Worm (Caenorhabditis elegans) whole organism, L1 larva: Measurements from ENCODE around the gene exos-4.1.

ENCODE experiments used
- F16B12.6 ChIP-seq: fragments of 150-350 bp; optimal IDR thresholded peaks from 2 replicates; lab custom pipeline; 2014; ENCODE audit warnings: missing biosample characterization, missing genetic modification characterization
- alr-1 ChIP-seq: fragments of 200-800 bp; sonication (Bioruptor generic); optimal IDR thresholded peaks from 2 replicates; lab custom pipeline; 2018; ENCODE audit warnings: borderline replicate concordance, mild to moderate bottlenecking, missing genetic modification characterization, missing compliant biosample characterization
- aly-2 ChIP-seq: fragments of 150-350 bp; optimal IDR thresholded peaks from 2 replicates; lab custom pipeline; 2014; ENCODE audit warnings: missing biosample characterization, missing genetic modification characterization
- ama-1 ChIP-seq: fragments of 150-350 bp; optimal IDR thresholded peaks from 2 replicates; lab custom pipeline; 2014
- blmp-1 ChIP-seq: fragments of 150-350 bp; optimal IDR thresholded peaks from 2 replicates; lab custom pipeline; 2014; ENCODE audit warnings: missing biosample characterization, missing genetic modification characterization
- ceh-8 ChIP-seq: fragments of 200-800 bp; sonication (Bioruptor generic); optimal IDR thresholded peaks from 2 replicates; lab custom pipeline; 2018; ENCODE audit warnings: mild to moderate bottlenecking, missing genetic modification characterization, moderate library complexity, missing compliant biosample characterization
- ceh-82 ChIP-seq, 3 experiments: fragments of 150-350 bp in 1 of 3; sonication (generic microtip) in 2 of 3; optimal IDR thresholded peaks; 2 replicates each; lab custom pipeline; 2014 to 2017; ENCODE audit warnings: missing biosample characterization in 3 of 3, missing genetic modification characterization in 3 of 3
- ceh-90 ChIP-seq: sonication (generic microtip); optimal IDR thresholded peaks from 2 replicates; lab custom pipeline; 2016; ENCODE audit warnings: missing genetic modification characterization, missing compliant biosample characterization
- ces-1 ChIP-seq: fragments of 150-350 bp; optimal IDR thresholded peaks from 2 replicates; lab custom pipeline; 2014; ENCODE audit warnings: missing biosample characterization, missing genetic modification reagents, missing genetic modification characterization
- efl-1 ChIP-seq, 4 experiments: fragments of 150-350 bp; optimal IDR thresholded peaks in 3 of 4; peaks in 1 of 4; 1 replicate in 1 of 4; 2 replicates in 3 of 4; lab custom pipeline; 2014; ENCODE audit warnings: missing biosample characterization in 2 of 4, missing genetic modification characterization in 2 of 4, missing genetic modification reagents in 2 of 4
- elt-2 ChIP-seq: sonication (generic microtip); optimal IDR thresholded peaks from 2 replicates; lab custom pipeline; 2016; ENCODE audit warnings: missing genetic modification characterization, mild to moderate bottlenecking, inconsistent platforms, missing compliant biosample characterization, missing genetic modification reagents
- elt-3 ChIP-seq, 6 experiments: fragments of 150-350 bp in 1 of 6; sonication (generic microtip); optimal IDR thresholded peaks; 2 replicates each; lab custom pipeline; 2017 to 2018; ENCODE audit warnings: missing biosample characterization in 6 of 6, missing genetic modification characterization in 6 of 6, inconsistent platforms in 1 of 6
- fkh-8 ChIP-seq: sonication (generic microtip); optimal IDR thresholded peaks from 2 replicates; lab custom pipeline; 2016; ENCODE audit warnings: mild to moderate bottlenecking, missing genetic modification characterization, missing compliant biosample characterization
- hlh-4 ChIP-seq: sonication (generic microtip); optimal IDR thresholded peaks from 2 replicates; lab custom pipeline; 2016; ENCODE audit warnings: mild to moderate bottlenecking, missing genetic modification characterization, missing compliant biosample characterization
- jun-1 ChIP-seq: fragments of 150-350 bp; optimal IDR thresholded peaks from 2 replicates; lab custom pipeline; 2014; ENCODE audit warnings: missing biosample characterization, missing genetic modification reagents, missing genetic modification characterization
- lin-35 ChIP-seq, 2 experiments: fragments of 150-350 bp; optimal IDR thresholded peaks; 2 replicates each; lab custom pipeline; 2014; ENCODE audit warnings: missing biosample characterization in 2 of 2, missing genetic modification characterization in 2 of 2, missing genetic modification reagents in 2 of 2
- lin-39 ChIP-seq: fragments of 150-350 bp; optimal IDR thresholded peaks from 2 replicates; lab custom pipeline; 2014; ENCODE audit warnings: missing biosample characterization, missing genetic modification reagents, missing genetic modification characterization
- lsy-2 ChIP-seq, 2 experiments: fragments of 150-350 bp; optimal IDR thresholded peaks; 2 replicates each; lab custom pipeline; 2014; ENCODE audit warnings: missing biosample characterization in 2 of 2, missing genetic modification characterization in 2 of 2
- mdl-1 ChIP-seq, 2 experiments: fragments of 150-350 bp; optimal IDR thresholded peaks; 2 replicates each; lab custom pipeline; 2014 to 2017; ENCODE audit warnings: missing biosample characterization in 2 of 2, missing genetic modification characterization in 2 of 2, inconsistent platforms in 1 of 2
- mef-2 ChIP-seq: fragments of 150-350 bp; optimal IDR thresholded peaks from 2 replicates; lab custom pipeline; 2014; ENCODE audit warnings: missing biosample characterization, missing genetic modification characterization
- nhr-12 ChIP-seq: sonication (generic microtip); optimal IDR thresholded peaks from 2 replicates; lab custom pipeline; 2017; ENCODE audit warnings: missing biosample characterization, missing genetic modification characterization
- nhr-20 ChIP-seq: sonication (generic microtip); optimal IDR thresholded peaks from 2 replicates; lab custom pipeline; 2016; ENCODE audit warnings: mild to moderate bottlenecking, missing genetic modification characterization, missing compliant biosample characterization
- nhr-28 ChIP-seq: fragments of 150-350 bp; optimal IDR thresholded peaks from 2 replicates; lab custom pipeline; 2014; ENCODE audit warnings: missing biosample characterization, missing genetic modification characterization
- nhr-85 ChIP-seq: sonication (generic microtip); peaks from one replicate; lab custom pipeline; 2016; ENCODE audit warnings: missing genetic modification characterization, inconsistent platforms, missing compliant biosample characterization
- pag-3 ChIP-seq: sonication (generic microtip); optimal IDR thresholded peaks from 2 replicates; lab custom pipeline; 2017; ENCODE audit warnings: missing genetic modification characterization, mild to moderate bottlenecking, missing compliant biosample characterization, antibody characterized with exemption, borderline replicate concordance; ENCODE audit not compliant: insufficient read depth
- rnt-1 ChIP-seq: sonication (generic microtip); optimal IDR thresholded peaks from 2 replicates; lab custom pipeline; 2016; ENCODE audit warnings: mild to moderate bottlenecking, missing genetic modification characterization, moderate library complexity, missing compliant biosample characterization
- snu-23 ChIP-seq: sonication (generic microtip); optimal IDR thresholded peaks from 2 replicates; lab custom pipeline; 2016; ENCODE audit warnings: missing genetic modification characterization, missing compliant biosample characterization
- sox-4 ChIP-seq: sonication (generic microtip); optimal IDR thresholded peaks from 2 replicates; lab custom pipeline; 2016; ENCODE audit warnings: missing genetic modification characterization, missing compliant biosample characterization
- sptf-1 ChIP-seq: fragments of 150-350 bp; optimal IDR thresholded peaks from 2 replicates; lab custom pipeline; 2014; ENCODE audit warnings: missing biosample characterization, missing genetic modification characterization
- sup-37 ChIP-seq: fragments of 200-800 bp; sonication (Bioruptor generic); optimal IDR thresholded peaks from 2 replicates; lab custom pipeline; 2018; ENCODE audit warnings: mild to moderate bottlenecking, missing genetic modification characterization, missing compliant biosample characterization
- tbx-2 ChIP-seq: sonication (generic microtip); optimal IDR thresholded peaks from 2 replicates; lab custom pipeline; 2016; ENCODE audit warnings: missing genetic modification characterization, missing compliant biosample characterization
- tlp-1 ChIP-seq: fragments of 150-350 bp; optimal IDR thresholded peaks from 2 replicates; lab custom pipeline; 2014; ENCODE audit warnings: missing biosample characterization, missing genetic modification characterization
- unc-62 ChIP-seq: fragments of 150-350 bp; optimal IDR thresholded peaks from 2 replicates; lab custom pipeline; 2014; ENCODE audit warnings: missing biosample characterization, missing genetic modification reagents, missing genetic modification characterization

The exos-4.1 gene

ce11 chrIV:13098652-13099051 lies at the start of gene exos-4.1, which contains the start of the genes dli-1 and tin-9.2 (continued):
- TF ChIP-seq hlh-4 (no peak), sup-37 (GFP tag; lab: Kevin White, UChicago) (no peak)

DNA sequence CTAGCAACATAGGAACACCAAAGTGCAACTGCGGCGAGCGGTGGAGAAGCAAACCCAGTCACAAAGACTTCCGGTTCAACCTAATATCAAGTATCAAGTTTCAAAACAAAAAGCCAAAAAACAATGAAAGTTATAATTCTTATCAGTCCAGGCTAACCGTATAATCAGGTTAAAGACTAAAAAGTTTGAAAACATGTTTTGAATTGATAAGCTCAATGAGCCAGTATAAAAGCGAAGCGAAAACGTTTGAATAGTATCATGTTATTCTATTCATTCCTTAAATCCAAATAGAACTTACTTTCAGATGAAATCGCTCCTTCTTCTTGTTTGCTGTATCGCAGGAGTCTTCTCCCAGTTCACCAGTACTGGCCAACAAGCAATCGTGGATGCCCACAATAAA lies 47.7 kb upstream of the exos-4.1 start, which contains the start of gene scl-11:
Gene scl-11, plus strand, starts transcription at position 301 of the 400 bp plus-strand sequence.
- no peak for TF ChIP-seq nhr-20 (tag; lab: Kevin White, UChicago)
- no peak for TF ChIP-seq tbx-2
- TF ChIP-seq tlp-1 (tag; lab: Kevin White, UChicago): no peak
- no peak for TF ChIP-seq fkh-8 (tag; lab: Kevin White, UChicago)
- TF ChIP-seq ceh-90 (tag; lab: Kevin White, UChicago): no peak
- no peak for TF ChIP-seq lin-39 (tag; lab: Kevin White, UChicago)
- no peak for TF ChIP-seq unc-62 (GFP tag; lab: Kevin White, UChicago)
- TF ChIP-seq jun-1 (tag; lab: Kevin White, UChicago): no peak
- TF ChIP-seq lsy-2 (tag; optimal IDR thresholded peaks at IDR 0.05; lab: Kevin White, UChicago): no peak
- no peak for TF ChIP-seq elt-2
- TF ChIP-seq sox-4 (tag; lab: Kevin White, UChicago): no peak
- TF ChIP-seq rnt-1: no peak
- TF ChIP-seq ama-1: no peak
- no peak for TF ChIP-seq sptf-1
- TF ChIP-seq sup-37 (GFP tag; lab: Kevin White, UChicago): no peak
- no peak for TF ChIP-seq ces-1 (GFP tag; lab: Kevin White, UChicago)
- TF ChIP-seq aly-2 (tag; lab: Kevin White, UChicago): no peak
- no peak for TF ChIP-seq ceh-82 (tag; optimal IDR thresholded peaks at IDR 0.05; lab: Kevin White, UChicago)
- TF ChIP-seq nhr-28 (tag; lab: Kevin White, UChicago): no peak
- TF ChIP-seq F16B12.6: no peak

- TF ChIP-seq blmp-1 (no peak), snu-23 (GFP tag; lab: Kevin White, UChicago) (no peak), efl-1 (optimal IDR thresholded peaks at IDR 0.05; lab: Kevin White, UChicago) (no peak), efl-1 (GFP tag; optimal IDR thresholded peaks at IDR 0.05 in 1 of 2; lab: Kevin White, UChicago) (peak in 1 of 2 experiments; percentile 17)
Measured at ce11 chrIV:13052568-13052967, 46.2 kb upstream of the exos-4.1 start, which contains the start of gene F49E11.7. F49E11.7 (plus strand) TSS chrIV:13052868.

DNA sequence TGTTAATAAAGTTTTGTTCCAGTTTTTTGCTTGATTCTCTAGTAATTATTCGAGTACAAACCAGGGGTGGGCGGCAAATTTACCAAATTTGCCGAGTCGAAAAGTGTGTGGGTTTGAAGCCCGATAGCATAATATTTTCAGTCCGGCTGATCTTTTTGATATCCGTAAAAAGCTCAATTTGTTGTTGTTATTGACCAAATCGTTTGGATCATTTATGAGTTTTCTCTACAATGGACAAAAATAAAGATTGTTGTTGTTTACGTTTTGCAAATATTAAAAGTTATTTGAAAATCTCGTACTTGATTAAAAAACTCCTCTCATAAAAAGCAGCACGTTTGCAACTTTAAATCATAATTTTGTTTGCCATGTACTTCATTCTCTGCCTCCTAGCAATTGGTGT lies 42.8 kb upstream of the exos-4.1 start, which contains the start of gene scl-1:
Gene scl-1, plus strand, starts transcription at position 301 of the 400 bp plus-strand sequence.
- no peak for TF ChIP-seq fkh-8 (tag; lab: Kevin White, UChicago)
- no peak for TF ChIP-seq sptf-1
- no peak for TF ChIP-seq unc-62 (GFP tag; lab: Kevin White, UChicago)
- no peak for TF ChIP-seq nhr-12
- TF ChIP-seq alr-1 (tag; lab: Kevin White, UChicago): no peak
- no peak for TF ChIP-seq nhr-85 (tag; lab: Kevin White, UChicago)
- no peak for TF ChIP-seq mef-2
- no peak for TF ChIP-seq sox-4 (tag; lab: Kevin White, UChicago)
- no peak for TF ChIP-seq ceh-8 (GFP tag; lab: Kevin White, UChicago)
- TF ChIP-seq nhr-28 (tag; lab: Kevin White, UChicago): no peak
- no peak for TF ChIP-seq ceh-82 (tag; optimal IDR thresholded peaks at IDR 0.05; lab: Kevin White, UChicago)
- TF ChIP-seq elt-3 (tag; optimal IDR thresholded peaks at IDR 0.05; lab: Kevin White, UChicago): no peak

DNA sequence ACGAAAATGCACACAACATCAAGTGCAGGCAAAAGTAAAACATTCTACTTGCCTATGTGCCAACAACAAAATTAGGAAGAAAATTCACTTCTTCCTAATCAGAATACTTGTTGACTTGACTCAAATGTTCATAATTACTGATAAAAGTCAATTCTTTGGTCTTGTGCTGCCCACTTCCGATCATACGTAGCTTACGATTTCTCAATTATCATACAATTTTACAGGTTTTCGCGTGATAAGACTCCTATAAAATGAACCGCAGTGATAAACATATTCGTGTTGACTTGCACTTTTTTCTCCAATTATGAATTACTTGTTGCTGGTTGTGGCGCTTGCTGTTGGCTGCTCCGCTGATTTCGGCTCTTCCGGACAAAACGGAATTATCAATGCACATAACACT lies 41.4 kb upstream of the exos-4.1 start, which contains the start of gene scl-2:
Gene scl-2, plus strand, starts transcription at position 293 of the 400 bp plus-strand sequence.
- TF ChIP-seq efl-1 (optimal IDR thresholded peaks at IDR 0.05; lab: Kevin White, UChicago): no peak
- TF ChIP-seq efl-1 (GFP tag; optimal IDR thresholded peaks at IDR 0.05 in 1 of 2; lab: Kevin White, UChicago): peak in 1 of 2 experiments; percentile 35
- peak; percentile 80 for TF ChIP-seq jun-1 (tag; lab: Kevin White, UChicago)
- TF ChIP-seq ama-1: no peak
- peak; percentile 68 for TF ChIP-seq tlp-1 (tag; lab: Kevin White, UChicago)
- peak in 1 of 2 experiments; percentile 0 for TF ChIP-seq mdl-1 (tag; optimal IDR thresholded peaks at IDR 0.05; lab: Kevin White, UChicago)
- no peak for TF ChIP-seq pag-3 (tag; lab: Kevin White, UChicago)
- peak in 1 of 2 experiments; percentile 36 for TF ChIP-seq lin-35 (GFP tag; optimal IDR thresholded peaks at IDR 0.05; lab: Kevin White, UChicago)
- TF ChIP-seq elt-2: peak; percentile 99
